Fruit fly (Drosophila melanogaster) whole organism, pupa: ENCODE data around the gene CG4666.
A peak's percentile ranks its signal among the peaks of the same experiment; 100 is the strongest.

Experiments
- CG10348 ChIP-seq: fragments of 200-800 bp; sonication (Bioruptor generic); IDR thresholded peaks from 2 replicates; pipeline ENCODE4 v1.3.6; 2022; ENCODE audit warnings: missing biosample characterization, missing genetic modification characterization
- CG12605 ChIP-seq: fragments of 200-800 bp; sonication (Bioruptor generic); IDR thresholded peaks from 2 replicates; pipeline ENCODE4 v1.3.6; 2022; ENCODE audit warnings: missing biosample characterization, missing genetic modification characterization
- CG13204 ChIP-seq: fragments of 200-800 bp; sonication (Bioruptor generic); optimal IDR thresholded peaks from 2 replicates; lab custom pipeline; 2018; ENCODE audit warnings: missing biosample characterization, mild to moderate bottlenecking, missing genetic modification characterization, moderate library complexity
- CG14655 ChIP-seq: fragments of 200-800 bp; sonication (Bioruptor generic); optimal IDR thresholded peaks from 3 replicates; lab custom pipeline; 2017; ENCODE audit warnings: mild to moderate bottlenecking, missing biosample characterization, missing genetic modification reagents, missing genetic modification characterization
- CG15710 ChIP-seq: fragments of 200-800 bp; sonication (Bioruptor generic); optimal IDR thresholded peaks from 2 replicates; lab custom pipeline; 2018; ENCODE audit warnings: missing biosample characterization, mild to moderate bottlenecking, missing genetic modification characterization, moderate library complexity
- CG17806 ChIP-seq: fragments of 200-800 bp; sonication (Bioruptor generic); optimal IDR thresholded peaks from 2 replicates; lab custom pipeline; 2018; ENCODE audit warnings: missing biosample characterization, mild to moderate bottlenecking, missing genetic modification characterization, moderate library complexity
- CG32121 ChIP-seq: fragments of 200-800 bp; sonication (Bioruptor generic); IDR thresholded peaks from 2 replicates; pipeline ENCODE4 v1.3.6; 2022; ENCODE audit warnings: missing biosample characterization, missing genetic modification characterization
- CG34367 ChIP-seq: fragments of 200-800 bp; sonication (Bioruptor generic); optimal IDR thresholded peaks from 2 replicates; lab custom pipeline; 2018; ENCODE audit warnings: missing biosample characterization, mild to moderate bottlenecking, missing genetic modification characterization
- CG4496 ChIP-seq: fragments of 200-800 bp; sonication (Bioruptor generic); IDR thresholded peaks from 3 replicates; pipeline ENCODE4 v1.3.6; 2022; ENCODE audit warnings: missing biosample characterization, missing genetic modification characterization
- CG8159 ChIP-seq: fragments of 200-800 bp; sonication (Bioruptor generic); optimal IDR thresholded peaks from 3 replicates; lab custom pipeline; 2018; ENCODE audit warnings: missing biosample characterization, mild to moderate bottlenecking, missing genetic modification characterization, moderate library complexity
- CG8301 ChIP-seq: fragments of 200-800 bp; sonication (Bioruptor generic); optimal IDR thresholded peaks from 2 replicates; lab custom pipeline; 2018; ENCODE audit warnings: missing biosample characterization, mild to moderate bottlenecking, missing genetic modification characterization
- CG9948 ChIP-seq: fragments of 200-800 bp; sonication (Bioruptor generic); optimal IDR thresholded peaks from 2 replicates; lab custom pipeline; 2018; ENCODE audit warnings: missing biosample characterization, mild to moderate bottlenecking, missing genetic modification characterization, moderate library complexity
- D1 ChIP-seq: fragments of 200-800 bp; sonication (Bioruptor generic); optimal IDR thresholded peaks from 2 replicates; lab custom pipeline; 2018; ENCODE audit warnings: missing biosample characterization, mild to moderate bottlenecking, missing genetic modification characterization, moderate library complexity
- EcR ChIP-seq: fragments of 200-800 bp; sonication (Bioruptor generic); optimal IDR thresholded peaks from 3 replicates; lab custom pipeline; 2019; ENCODE audit warnings: missing biosample characterization, missing genetic modification characterization, mild to moderate bottlenecking, moderate library complexity, missing genetic modification reagents
- Ets98B ChIP-seq: fragments of 200-800 bp; sonication (Bioruptor generic); IDR thresholded peaks from 2 replicates; pipeline ENCODE4 v1.3.6; 2022; ENCODE audit warnings: missing biosample characterization, missing genetic modification characterization
- Pif1A ChIP-seq: fragments of 200-800 bp; sonication (Bioruptor generic); optimal IDR thresholded peaks from 3 replicates; lab custom pipeline; 2016; ENCODE audit warnings: missing biosample characterization, missing genetic modification characterization
- Pif1B ChIP-seq: fragments of 200-800 bp; sonication (Bioruptor generic); optimal IDR thresholded peaks from 3 replicates; lab custom pipeline; 2016; ENCODE audit warnings: missing biosample characterization, missing genetic modification characterization
- Snoo ChIP-seq: fragments of 200-800 bp; sonication (Bioruptor generic); optimal IDR thresholded peaks from 3 replicates; lab custom pipeline; 2017; ENCODE audit warnings: missing biosample characterization, mild to moderate bottlenecking, missing genetic modification characterization, inconsistent platforms
- fd96Ca ChIP-seq: fragments of 200-800 bp; sonication (Bioruptor generic); IDR thresholded peaks from 3 replicates; pipeline ENCODE4 v1.3.6; 2022; ENCODE audit warnings: missing biosample characterization, missing genetic modification characterization
- gl ChIP-seq: fragments of 200-800 bp; sonication (Bioruptor generic); optimal IDR thresholded peaks from 2 replicates; lab custom pipeline; 2018; ENCODE audit warnings: missing biosample characterization, mild to moderate bottlenecking, missing genetic modification characterization
- rn ChIP-seq: fragments of 200-800 bp; sonication (Bioruptor generic); IDR thresholded peaks from 2 replicates; pipeline ENCODE4 v1.3.6; 2022; ENCODE audit warnings: missing biosample characterization, missing genetic modification characterization

CG4666 gene

DNA sequence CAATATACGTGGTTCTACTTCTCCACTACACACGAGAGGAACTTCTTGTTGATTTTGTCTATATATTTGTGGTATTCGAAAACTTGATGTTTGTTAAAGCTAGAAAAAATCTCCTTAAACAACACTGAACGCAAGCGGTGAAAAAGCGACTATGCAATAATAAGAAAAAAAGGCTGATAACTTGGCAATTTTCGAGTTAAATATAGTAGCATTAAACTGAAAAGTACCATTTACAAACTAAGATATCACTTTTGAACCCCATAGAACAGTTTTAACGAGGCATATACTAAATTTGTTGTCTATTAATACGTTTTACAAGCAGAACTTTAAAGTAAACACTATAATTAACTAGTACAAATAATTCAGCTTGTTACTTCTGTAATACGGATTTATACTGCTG is at the start of gene CG4666:
CG4666 (minus strand) TSS at position 101 of the 400 bp plus-strand sequence.
- TF ChIP-seq CG9948 (tag; lab: Kevin White, UChicago), result no peak
- TF ChIP-seq Snoo (tag; lab: Kevin White, UChicago), result no peak
- TF ChIP-seq CG14655 (GFP tag; lab: Kevin White, UChicago), result no peak
- TF ChIP-seq CG4496 (GFP tag; lab: Robert Waterston, UW), result no peak
- TF ChIP-seq gl (tag; lab: Kevin White, UChicago), result no peak
- no peak for TF ChIP-seq CG15710 (tag; lab: Kevin White, UChicago)
- TF ChIP-seq Ets98B (GFP tag; lab: Robert Waterston, UW), result no peak
- TF ChIP-seq Pif1B (GFP tag; lab: Kevin White, UChicago), result no peak

DNA sequence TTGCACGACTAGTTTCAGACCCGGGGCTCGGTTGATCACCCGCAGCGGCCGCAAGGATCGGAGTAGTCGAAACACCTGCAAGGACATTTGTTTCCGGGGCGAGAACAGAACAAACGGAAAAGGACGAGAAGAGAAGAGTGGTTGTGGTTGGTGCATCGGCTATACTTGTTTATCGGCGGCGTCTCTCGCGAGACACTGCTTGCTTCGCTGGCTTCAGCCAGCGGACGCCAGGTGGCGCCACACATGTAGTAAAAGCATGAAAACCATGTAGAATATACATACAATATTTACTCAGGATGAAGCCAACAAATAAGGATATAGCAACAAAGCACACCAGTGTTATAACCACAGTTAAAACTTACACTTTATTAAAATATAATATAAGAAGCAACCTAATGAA is 32.3 kb upstream of the CG4666 start:
- no peak for TF ChIP-seq CG12605
- no peak for TF ChIP-seq CG14655 (GFP tag; lab: Kevin White, UChicago)
- TF ChIP-seq CG8301 (tag; lab: Kevin White, UChicago), result no peak
- no peak for TF ChIP-seq CG15710 (tag; lab: Kevin White, UChicago)
- TF ChIP-seq Snoo (tag; lab: Kevin White, UChicago), result no peak
- TF ChIP-seq CG34367, result no peak
- TF ChIP-seq Pif1B (GFP tag; lab: Kevin White, UChicago), result no peak
- no peak for TF ChIP-seq CG4496 (GFP tag; lab: Robert Waterston, UW)
- TF ChIP-seq fd96Ca (GFP tag; lab: Robert Waterston, UW), result no peak
- no peak for TF ChIP-seq CG9948 (tag; lab: Kevin White, UChicago)
- TF ChIP-seq EcR (GFP tag; lab: Kevin White, UChicago), result no peak
- TF ChIP-seq Ets98B (GFP tag; lab: Robert Waterston, UW), result no peak
- no peak for TF ChIP-seq CG32121
- TF ChIP-seq CG17806, result no peak
- no peak for TF ChIP-seq Pif1A
- no peak for TF ChIP-seq gl (tag; lab: Kevin White, UChicago)
- no peak for TF ChIP-seq CG13204 (GFP tag; lab: Kevin White, UChicago)

DNA sequence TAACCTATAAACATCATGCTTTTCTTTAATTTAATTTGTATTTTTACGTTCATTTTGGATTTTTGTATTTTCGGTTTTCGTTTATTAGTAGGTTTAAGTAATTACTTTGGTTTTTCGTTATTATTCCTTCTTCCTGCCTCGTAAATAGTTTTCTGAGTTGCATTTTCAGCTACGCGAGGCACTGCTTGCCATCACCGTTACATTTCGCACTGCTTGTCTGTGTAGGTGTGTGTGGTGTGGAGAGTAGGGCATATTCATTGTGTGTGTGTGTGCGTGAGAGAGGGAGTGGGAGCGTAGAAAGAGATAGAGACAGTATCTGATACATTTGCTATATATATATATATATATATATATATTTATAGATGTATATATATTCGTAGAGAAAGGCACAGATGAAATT is 27.1 kb upstream of the CG4666 start:
- TF ChIP-seq Pif1A (no peak), CG17806 (no peak), D1 (tag; lab: Kevin White, UChicago) (no peak), fd96Ca (GFP tag; lab: Robert Waterston, UW) (no peak), CG32121 (no peak), Pif1B (GFP tag; lab: Kevin White, UChicago) (no peak), CG13204 (GFP tag; lab: Kevin White, UChicago) (no peak), CG15710 (tag; lab: Kevin White, UChicago) (no peak), CG8301 (tag; lab: Kevin White, UChicago) (no peak), CG9948 (tag; lab: Kevin White, UChicago) (no peak), gl (tag; lab: Kevin White, UChicago) (no peak), rn (no peak), CG8159 (tag; lab: Kevin White, UChicago) (no peak), CG10348 (GFP tag; lab: Robert Waterston, UW) (no peak), CG4496 (GFP tag; lab: Robert Waterston, UW) (no peak), CG34367 (no peak), Snoo (tag; lab: Kevin White, UChicago) (no peak), CG12605 (no peak)

DNA sequence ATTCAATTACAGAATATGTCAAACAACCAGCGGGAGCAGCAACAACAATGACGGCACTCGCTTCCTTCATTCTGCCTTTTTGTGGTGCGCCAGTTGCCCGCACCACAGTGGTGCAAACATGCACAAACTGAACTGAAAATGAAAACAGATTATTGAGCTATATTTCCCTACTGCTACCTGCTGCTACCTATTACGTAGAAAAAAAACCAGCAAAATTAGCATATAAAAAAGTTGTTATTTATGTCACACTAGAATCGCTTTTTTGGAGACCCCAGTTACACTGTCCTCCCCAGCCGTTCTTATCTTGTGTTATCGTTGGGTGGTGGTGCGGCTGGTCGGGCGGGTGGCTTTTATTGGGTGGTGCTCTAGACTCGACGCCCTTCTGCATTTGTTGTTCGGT is 20.0 kb upstream of the CG4666 start:
- TF ChIP-seq Pif1A (peak; percentile 58), CG14655 (GFP tag; lab: Kevin White, UChicago) (peak; percentile 51), CG15710 (tag; lab: Kevin White, UChicago) (peak; percentile 47), D1 (tag; lab: Kevin White, UChicago) (no peak), CG4496 (GFP tag; lab: Robert Waterston, UW) (no peak; the same call in 2 of the 3 replicates), Pif1B (GFP tag; lab: Kevin White, UChicago) (peak; percentile 39), CG34367 (peak; percentile 26), CG9948 (tag; lab: Kevin White, UChicago) (peak; percentile 51), Ets98B (GFP tag; lab: Robert Waterston, UW) (peak; percentile 47), CG17806 (no peak), fd96Ca (GFP tag; lab: Robert Waterston, UW) (peak; percentile 74; the same call in 2 of the 3 replicates), CG32121 (no peak), gl (tag; lab: Kevin White, UChicago) (no peak), EcR (GFP tag; lab: Kevin White, UChicago) (no peak), CG10348 (GFP tag; lab: Robert Waterston, UW) (no peak), CG12605 (0 out of 2 replicates have a peak, but pooled peaks have one; percentile 42), CG8301 (tag; lab: Kevin White, UChicago) (no peak), CG13204 (GFP tag; lab: Kevin White, UChicago) (no peak), rn (0 out of 2 replicates have a peak, but pooled peaks have one; percentile 3), CG8159 (tag; lab: Kevin White, UChicago) (peak; percentile 62), Snoo (tag; lab: Kevin White, UChicago) (no peak)

DNA sequence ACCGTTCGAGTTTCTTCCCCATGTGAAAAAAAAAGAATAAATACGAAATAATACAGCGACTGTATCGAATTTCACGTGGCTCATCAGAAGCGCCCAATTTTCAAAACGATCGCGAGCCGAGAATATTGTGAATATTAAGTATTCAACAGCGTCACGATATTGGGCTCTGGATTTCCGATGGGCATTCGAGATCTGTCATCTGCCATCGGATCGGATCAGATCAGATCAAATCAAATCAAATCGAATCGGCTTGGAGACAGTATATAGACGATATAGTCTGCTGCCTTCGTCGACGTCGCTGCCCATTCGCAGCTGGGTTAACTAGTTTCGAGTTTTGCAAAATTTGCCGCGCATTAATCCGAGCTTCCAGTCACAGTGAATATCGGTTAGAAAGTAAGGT is 17.0 kb upstream of the CG4666 start:
- no peak for TF ChIP-seq CG13204 (GFP tag; lab: Kevin White, UChicago)
- no peak for TF ChIP-seq Pif1A
- no peak for TF ChIP-seq Pif1B (GFP tag; lab: Kevin White, UChicago)
- no peak for TF ChIP-seq CG8301 (tag; lab: Kevin White, UChicago)
- no peak for TF ChIP-seq rn
- no peak for TF ChIP-seq CG32121
- no peak for TF ChIP-seq CG15710 (tag; lab: Kevin White, UChicago)
- TF ChIP-seq Snoo (tag; lab: Kevin White, UChicago), result no peak
- TF ChIP-seq EcR (GFP tag; lab: Kevin White, UChicago), result no peak
- TF ChIP-seq CG17806, result no peak
- TF ChIP-seq CG9948 (tag; lab: Kevin White, UChicago), result no peak
- no peak for TF ChIP-seq fd96Ca (GFP tag; lab: Robert Waterston, UW)
- TF ChIP-seq CG8159 (tag; lab: Kevin White, UChicago), result no peak
- no peak for TF ChIP-seq Ets98B (GFP tag; lab: Robert Waterston, UW)
- no peak for TF ChIP-seq CG14655 (GFP tag; lab: Kevin White, UChicago)
- TF ChIP-seq CG4496 (GFP tag; lab: Robert Waterston, UW), result no peak
- TF ChIP-seq CG34367, result no peak
- TF ChIP-seq CG12605, result no peak
- no peak for TF ChIP-seq gl (tag; lab: Kevin White, UChicago)
